Worm (Caenorhabditis elegans) whole organism, young adult: ENCODE results near the gene otpl-4.

Source experiments
- C17E4.6 ChIP-seq: fragments of 200-800 bp; sonication (Bioruptor generic); IDR thresholded peaks from 2 replicates; pipeline ENCODE4 v1.3.6; 2022; ENCODE audit warnings: missing genetic modification reagents, missing genetic modification characterization, missing compliant biosample characterization
- ama-1 ChIP-seq, 3 experiments: fragments of 150-350 bp in 1 of 3; sonication (generic microtip) in 2 of 3; optimal IDR thresholded peaks; 2 replicates each; lab custom pipeline; 2014 to 2018; ENCODE audit warnings: missing biosample characterization in 2 of 3, missing genetic modification characterization in 2 of 3, missing genetic modification reagents in 2 of 3
- attf-5 ChIP-seq: fragments of 200-800 bp; sonication (Bioruptor generic); optimal IDR thresholded peaks from 2 replicates; lab custom pipeline; 2018; ENCODE audit warnings: mild to moderate bottlenecking, missing genetic modification characterization, missing compliant biosample characterization
- fkh-3 ChIP-seq: sonication (generic microtip); optimal IDR thresholded peaks from 2 replicates; lab custom pipeline; 2016; ENCODE audit warnings: mild to moderate bottlenecking, missing genetic modification characterization, missing compliant biosample characterization
- hlh-26 ChIP-seq: fragments of 200-800 bp; sonication (Bioruptor generic); conservative IDR thresholded peaks from 2 replicates; pipeline ENCODE4 v1.3.6; 2022; ENCODE audit warnings: missing genetic modification reagents, missing genetic modification characterization, missing compliant biosample characterization
- let-526 ChIP-seq: fragments of 200-800 bp; sonication (Bioruptor generic); IDR thresholded peaks from 2 replicates; pipeline ENCODE4 v1.3.6; 2022; ENCODE audit warnings: missing genetic modification reagents, missing genetic modification characterization, missing compliant biosample characterization
- madf-10 ChIP-seq: sonication (generic microtip); optimal IDR thresholded peaks from 2 replicates; lab custom pipeline; 2016; ENCODE audit warnings: mild to moderate bottlenecking, missing genetic modification characterization, missing compliant biosample characterization
- mxl-1 ChIP-seq: sonication (generic microtip); optimal IDR thresholded peaks from 2 replicates; lab custom pipeline; 2016; ENCODE audit warnings: missing genetic modification characterization, missing compliant biosample characterization
- nfya-1 ChIP-seq: sonication (generic microtip); optimal IDR thresholded peaks from 2 replicates; lab custom pipeline; 2017; ENCODE audit warnings: antibody characterized with exemption, missing compliant biosample characterization, missing genetic modification characterization, borderline replicate concordance; ENCODE audit not compliant: insufficient read depth
- pha-4 ChIP-seq: fragments of 150-350 bp; sonication (generic microtip); optimal IDR thresholded peaks from 2 replicates; lab custom pipeline; 2014; ENCODE audit warnings: missing biosample characterization, missing genetic modification reagents, missing genetic modification characterization
- sdz-38 ChIP-seq: sonication (generic microtip); optimal IDR thresholded peaks from 2 replicates; lab custom pipeline; 2016; ENCODE audit warnings: missing genotype, missing genetic modification characterization, missing compliant biosample characterization
- sea-2 ChIP-seq: fragments of 200-800 bp; sonication (Bioruptor generic); IDR thresholded peaks from 2 replicates; pipeline ENCODE4 v1.3.6; 2022; ENCODE audit warnings: missing genetic modification characterization, missing compliant biosample characterization

DNA sequence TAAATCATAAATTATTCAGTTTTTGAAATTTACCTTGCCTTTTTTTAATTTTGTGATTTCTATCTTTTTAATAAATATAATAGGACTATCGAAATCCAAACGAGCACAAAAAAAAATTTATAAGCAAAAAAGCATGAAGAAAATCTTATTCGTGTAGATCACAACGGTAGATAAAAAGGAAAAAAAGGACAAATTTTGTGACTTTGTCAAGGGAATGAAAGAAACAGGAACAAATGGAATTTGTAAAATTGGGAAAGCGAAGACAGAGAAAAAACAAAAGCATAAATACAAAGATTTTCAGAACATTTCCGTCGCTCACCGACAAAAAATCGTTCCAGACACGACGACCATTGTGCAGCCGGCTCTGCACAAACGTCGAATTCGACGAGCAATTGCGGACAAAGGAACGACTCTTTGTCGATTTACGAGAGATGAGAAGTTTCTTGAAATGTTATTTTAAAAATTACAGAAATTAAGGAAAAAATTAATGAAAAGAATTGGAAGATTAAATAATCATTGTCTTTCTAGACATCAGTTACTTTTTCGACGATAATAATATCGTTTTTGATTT, 18.2 kb upstream of the otpl-4 start, which contains the start of gene F45F2.10:
- TF ChIP-seq let-526 (GFP tag; lab: Robert Waterston, UW) (no peak), sdz-38 (tag; lab: Kevin White, UChicago) (no peak), pha-4 (no peak), mxl-1 (tag; lab: Kevin White, UChicago) (no peak), nfya-1 (tag; lab: Kevin White, UChicago) (no peak), ama-1 (optimal IDR thresholded peaks at IDR 0.05; lab: Kevin White, UChicago) (no peak), ama-1 (GFP tag; optimal IDR thresholded peaks at IDR 0.05; lab: Kevin White, UChicago) (no peak), C17E4.6 (no peak), attf-5 (GFP tag; lab: Kevin White, UChicago) (no peak), fkh-3 (no peak), madf-10 (tag; lab: Kevin White, UChicago) (no peak), sea-2 (GFP tag; lab: Robert Waterston, UW) (no peak), hlh-26 (GFP tag; lab: Robert Waterston, UW) (no peak)
